Fruit fly (Drosophila melanogaster): ENCODE data around the gene Gprk2.

The Gprk2 gene

dm6 chr3R:31438856-31439255, 33.8 kb downstream of the Gprk2 start:
- TF ChIP-seq CG8632 (GFP tag; optimal IDR thresholded peaks at IDR 0.05) (no peak), Hr39 (GFP tag; optimal IDR thresholded peaks at IDR 0.05) (no peak), svp (GFP tag) (peak; percentile 88), CG6808 (GFP tag; optimal IDR thresholded peaks at IDR 0.05) (no peak), Met (GFP tag; optimal IDR thresholded peaks at IDR 0.05) (no peak), fd59A (GFP tag; optimal IDR thresholded peaks at IDR 0.05) (no peak), CG3919 (GFP tag; optimal IDR thresholded peaks at IDR 0.05) (no peak), CG1621 (tag; optimal IDR thresholded peaks at IDR 0.05) (no peak)

- TF ChIP-seq acj6 (GFP tag; optimal IDR thresholded peaks at IDR 0.05): no peak
- TF ChIP-seq Hr4 (GFP tag; optimal IDR thresholded peaks at IDR 0.05): peak; percentile 69
- peak; percentile 15 for TF ChIP-seq Ets96B (tag; optimal IDR thresholded peaks at IDR 0.05)
- TF ChIP-seq vri (GFP tag; optimal IDR thresholded peaks at IDR 0.05): no peak
- TF ChIP-seq CG11902 (GFP tag; optimal IDR thresholded peaks at IDR 0.05): no peak
- TF ChIP-seq lz (GFP tag; optimal IDR thresholded peaks at IDR 0.05): no peak
- no peak for TF ChIP-seq Lpt (GFP tag; optimal IDR thresholded peaks at IDR 0.05)
- TF ChIP-seq CG7368 (GFP tag; optimal IDR thresholded peaks at IDR 0.05): no peak
- no peak for TF ChIP-seq Sox102F (GFP tag; optimal IDR thresholded peaks at IDR 0.05)
- TF ChIP-seq Eip75B (GFP tag; optimal IDR thresholded peaks at IDR 0.05): no peak
- TF ChIP-seq dac (GFP tag; optimal IDR thresholded peaks at IDR 0.05): no peak
- no peak for TF ChIP-seq CG34406 (GFP tag; optimal IDR thresholded peaks at IDR 0.05)
- TF ChIP-seq spab (GFP tag; optimal IDR thresholded peaks at IDR 0.05): no peak
- no peak for TF ChIP-seq Eip93F (GFP tag; optimal IDR thresholded peaks at IDR 0.05)
- TF ChIP-seq CG3919 (GFP tag; optimal IDR thresholded peaks at IDR 0.05): peak; percentile 19
- no peak for TF ChIP-seq fkh (GFP tag; optimal IDR thresholded peaks at IDR 0.05)
- no peak for TF ChIP-seq cyc (GFP tag; optimal IDR thresholded peaks at IDR 0.05)
- no peak for TF ChIP-seq salr (GFP tag; optimal IDR thresholded peaks at IDR 0.05)
- TF ChIP-seq achi (GFP tag; optimal IDR thresholded peaks at IDR 0.05): peak; percentile 13
- TF ChIP-seq CG31627 (GFP tag; optimal IDR thresholded peaks at IDR 0.05): no peak
- TF ChIP-seq CG10669 (GFP tag; optimal IDR thresholded peaks at IDR 0.05): no peak
- peak; percentile 59 for TF ChIP-seq CG32006 (GFP tag; optimal IDR thresholded peaks at IDR 0.05)
- TF ChIP-seq Met (GFP tag; optimal IDR thresholded peaks at IDR 0.05): no peak
- TF ChIP-seq CG6854 (GFP tag; optimal IDR thresholded peaks at IDR 0.05): no peak
- TF ChIP-seq CG16779 (tag; optimal IDR thresholded peaks at IDR 0.05): no peak
- no peak for TF ChIP-seq dsx (GFP tag; optimal IDR thresholded peaks at IDR 0.05; ENCODE audit: poor library complexity, severe bottlenecking)
- no peak for TF ChIP-seq CG6792 (GFP tag; optimal IDR thresholded peaks at IDR 0.05)
- no peak for TF ChIP-seq topi (GFP tag; optimal IDR thresholded peaks at IDR 0.05)
- TF ChIP-seq pdm3 (GFP tag; optimal IDR thresholded peaks at IDR 0.05): peak; percentile 13
- TF ChIP-seq CG6276 (GFP tag; optimal IDR thresholded peaks at IDR 0.05): peak; percentile 45
- no peak for TF ChIP-seq Hr38 (GFP tag; optimal IDR thresholded peaks at IDR 0.05)
- TF ChIP-seq CG6808 (GFP tag; optimal IDR thresholded peaks at IDR 0.05): no peak
- peak; percentile 26 for TF ChIP-seq CG4318 (GFP tag; optimal IDR thresholded peaks at IDR 0.05)
- TF ChIP-seq CG15336 (GFP tag; IDR thresholded peaks at IDR 0.05): peak; percentile 48; the same call in 1 of the 2 replicates
- TF ChIP-seq Hr39 (GFP tag; optimal IDR thresholded peaks at IDR 0.05): peak; percentile 32
- no peak for TF ChIP-seq Sox14 (GFP tag; optimal IDR thresholded peaks at IDR 0.05)
- TF ChIP-seq CG6163 (GFP tag; IDR thresholded peaks at IDR 0.05): no peak
- no peak for TF ChIP-seq eg (GFP tag; IDR thresholded peaks at IDR 0.05)
- no peak for TF ChIP-seq fd59A (GFP tag; optimal IDR thresholded peaks at IDR 0.05)
- no peak for TF ChIP-seq Sox15 (GFP tag; optimal IDR thresholded peaks at IDR 0.05)
- TF ChIP-seq CG8119 (GFP tag; IDR thresholded peaks at IDR 0.05): peak; percentile 55; the same call in 2 of the 3 replicates
- TF ChIP-seq Gug (GFP tag; IDR thresholded peaks at IDR 0.05): no peak
- no peak for TF ChIP-seq CG10631 (GFP tag; optimal IDR thresholded peaks at IDR 0.05)
- peak; percentile 13 for TF ChIP-seq OdsH (GFP tag; optimal IDR thresholded peaks at IDR 0.05)
- TF ChIP-seq fd85E (GFP tag; optimal IDR thresholded peaks at IDR 0.05): no peak
- TF ChIP-seq CG1621 (tag; optimal IDR thresholded peaks at IDR 0.05): no peak
- TF ChIP-seq Ets21C (GFP tag; optimal IDR thresholded peaks at IDR 0.05): no peak
- peak; percentile 67 for TF ChIP-seq svp (GFP tag)
- no peak for TF ChIP-seq Smox (GFP tag; optimal IDR thresholded peaks at IDR 0.05)
These were observed 34.9 kb downstream of the Gprk2 start for dm6 chr3R:31439986-31440385.

Measured in whole organism, prepupa.